Worm (Caenorhabditis elegans) whole organism, young adult: ENCODE measurements around the gene pah-1.

Experiments
- D2030.7 ChIP-seq: fragments of 200-800 bp; sonication (Bioruptor generic); IDR thresholded peaks from 2 replicates; pipeline ENCODE4 v1.3.6; 2022; ENCODE audit warnings: missing genetic modification reagents, missing genetic modification characterization, missing compliant biosample characterization
- atf-7 ChIP-seq: sonication (generic microtip); optimal IDR thresholded peaks from 2 replicates; lab custom pipeline; 2017; ENCODE audit warnings: mild to moderate bottlenecking, missing genetic modification characterization, missing compliant biosample characterization
- bed-2 ChIP-seq: fragments of 200-800 bp; sonication (Bioruptor generic); IDR thresholded peaks from 2 replicates; pipeline ENCODE4 v1.3.6; 2022; ENCODE audit warnings: missing genetic modification reagents, missing genetic modification characterization, missing compliant biosample characterization
- ceh-27 ChIP-seq: fragments of 200-800 bp; sonication (Bioruptor generic); optimal IDR thresholded peaks from 2 replicates; lab custom pipeline; 2018; ENCODE audit warnings: mild to moderate bottlenecking, missing genetic modification characterization, moderate library complexity, missing compliant biosample characterization
- hsf-1 ChIP-seq: fragments of 200-800 bp; sonication (Bioruptor generic); IDR thresholded peaks from 2 replicates; pipeline ENCODE4 v1.3.6; 2022; ENCODE audit warnings: missing genetic modification reagents, missing genetic modification characterization, missing compliant biosample characterization
- madf-6 ChIP-seq: fragments of 200-800 bp; sonication (Bioruptor generic); IDR thresholded peaks from 2 replicates; pipeline ENCODE4 v1.3.6; 2022; ENCODE audit warnings: missing genetic modification reagents, missing genetic modification characterization, missing compliant biosample characterization
- nfya-1 ChIP-seq: sonication (generic microtip); optimal IDR thresholded peaks from 2 replicates; lab custom pipeline; 2017; ENCODE audit warnings: antibody characterized with exemption, missing compliant biosample characterization, missing genetic modification characterization, borderline replicate concordance; ENCODE audit not compliant: insufficient read depth
- nhr-27 ChIP-seq: fragments of 200-800 bp; sonication (Bioruptor generic); optimal IDR thresholded peaks from 2 replicates; lab custom pipeline; 2018; ENCODE audit warnings: mild to moderate bottlenecking, missing genetic modification characterization, moderate library complexity, missing compliant biosample characterization
- snpc-4 ChIP-seq, 5 experiments: fragments of 150-350 bp in 1 of 5; sonication (generic microtip) in 4 of 5; optimal IDR thresholded peaks; 2 replicates each; lab custom pipeline; 2014 to 2018; ENCODE audit warnings: missing genetic modification characterization in 5 of 5, missing biosample characterization in 3 of 5, antibody characterized with exemption in 2 of 5, mild to moderate bottlenecking in 2 of 5, missing compliant biosample characterization in 2 of 5, missing genotype in 2 of 5, moderate library complexity in 2 of 5, missing genetic modification reagents in 1 of 5
- ztf-18 ChIP-seq: sonication (generic microtip); optimal IDR thresholded peaks from 2 replicates; lab custom pipeline; 2016; ENCODE audit warnings: missing genotype, mild to moderate bottlenecking, missing genetic modification characterization, missing compliant biosample characterization
- ztf-3 ChIP-seq: fragments of 200-800 bp; sonication (Bioruptor generic); optimal IDR thresholded peaks from 2 replicates; lab custom pipeline; 2018; ENCODE audit warnings: mild to moderate bottlenecking, missing genetic modification characterization, missing compliant biosample characterization

- TF ChIP-seq ztf-18 (tag; lab: Kevin White, UChicago) (no peak), bed-2 (GFP tag; lab: Robert Waterston, UW) (no peak), madf-6 (GFP tag; lab: Robert Waterston, UW) (no peak), D2030.7 (GFP tag; lab: Robert Waterston, UW) (no peak), nhr-27 (tag; lab: Kevin White, UChicago) (no peak), atf-7 (tag; lab: Kevin White, UChicago) (no peak), nfya-1 (tag; lab: Kevin White, UChicago) (no peak), snpc-4 (GFP tag; optimal IDR thresholded peaks at IDR 0.05; lab: Kevin White, UChicago) (no peak), snpc-4 (tag; optimal IDR thresholded peaks at IDR 0.05; lab: Kevin White, UChicago) (no peak), hsf-1 (GFP tag; lab: Robert Waterston, UW) (no peak), ztf-3 (GFP tag; lab: Kevin White, UChicago) (no peak), ceh-27 (GFP tag; lab: Kevin White, UChicago) (no peak)
Observed at ce11 chrII:8749084-8749483, 17.7 kb downstream of the pah-1 start.
